Worm (Caenorhabditis elegans) whole organism, late embryonic: ENCODE measurements around the gene snf-7.

Experiments used
- ceh-19 ChIP-seq: fragments of 200-800 bp; sonication (Bioruptor generic); optimal IDR thresholded peaks from 2 replicates; lab custom pipeline; 2018; ENCODE audit warnings: mild to moderate bottlenecking, missing genetic modification characterization, missing compliant biosample characterization
- mec-3 ChIP-seq: sonication (generic microtip); optimal IDR thresholded peaks from 2 replicates; lab custom pipeline; 2016; ENCODE audit warnings: borderline replicate concordance, missing genetic modification characterization, missing compliant biosample characterization
- nfya-1 ChIP-seq: sonication (generic microtip); optimal IDR thresholded peaks from 2 replicates; lab custom pipeline; 2017; ENCODE audit warnings: missing genetic modification characterization, mild to moderate bottlenecking, missing compliant biosample characterization, antibody characterized with exemption, moderate library complexity
- pros-1 ChIP-seq: fragments of 150-350 bp; optimal IDR thresholded peaks from 2 replicates; lab custom pipeline; 2014; ENCODE audit warnings: missing biosample characterization, missing genetic modification reagents, missing genetic modification characterization
- tbx-2 ChIP-seq: sonication (generic microtip); optimal IDR thresholded peaks from 2 replicates; lab custom pipeline; 2016; ENCODE audit warnings: missing genetic modification characterization, missing compliant biosample characterization

DNA sequence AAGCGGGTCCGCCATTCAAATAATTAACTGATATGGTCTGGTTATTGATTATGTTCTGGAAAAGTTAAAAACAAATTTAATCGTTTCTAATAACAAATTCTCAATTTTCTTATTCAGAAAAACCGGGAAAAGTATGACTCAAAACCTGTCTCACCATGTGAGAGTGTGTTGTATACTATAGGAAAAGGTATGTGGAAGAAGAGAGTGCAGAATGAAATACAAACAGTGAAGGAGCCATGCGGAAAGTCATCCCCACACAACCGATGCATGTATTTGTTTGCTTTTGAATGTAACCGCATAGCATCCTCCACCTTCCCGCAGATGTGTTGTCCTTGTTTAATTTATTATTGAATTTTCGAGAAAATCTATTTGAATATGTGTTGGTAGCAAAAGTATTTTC is 4.8 kb upstream of the snf-7 start, which contains the start of gene ZK1010.8:
- no peak for TF ChIP-seq mec-3 (tag; lab: Kevin White, UChicago)
- TF ChIP-seq ceh-19, result no peak
- no peak for TF ChIP-seq tbx-2 (tag; lab: Kevin White, UChicago)
- TF ChIP-seq nfya-1 (tag; lab: Kevin White, UChicago), result no peak
- no peak for TF ChIP-seq pros-1 (tag; lab: Kevin White, UChicago)
